Fruit fly (Drosophila melanogaster) whole organism, prepupa: ENCODE results near the gene CG13605.

Experiments
- Blimp-1 ChIP-seq: fragments of 200-800 bp; sonication (Bioruptor generic); optimal IDR thresholded peaks from 3 replicates; lab custom pipeline; 2017; ENCODE audit warnings: missing biosample characterization, missing genetic modification characterization, mild to moderate bottlenecking, moderate library complexity, missing genetic modification reagents
- CG10631 ChIP-seq: fragments of 200-800 bp; sonication (Bioruptor generic); optimal IDR thresholded peaks from 2 replicates; lab custom pipeline; 2016; ENCODE audit warnings: missing biosample characterization, missing genetic modification characterization
- CG11294 ChIP-seq: fragments of 200-800 bp; sonication (Bioruptor generic); IDR thresholded peaks from 2 replicates; pipeline ENCODE4 v1.3.6; 2022; ENCODE audit warnings: missing biosample characterization, missing genetic modification characterization
- CG11762 ChIP-seq: fragments of 200-800 bp; sonication (Bioruptor generic); optimal IDR thresholded peaks from 3 replicates; lab custom pipeline; 2016; ENCODE audit warnings: missing biosample characterization, missing genetic modification characterization; ENCODE audit not compliant: insufficient read depth
- CG15336 ChIP-seq: fragments of 200-800 bp; sonication (Bioruptor generic); IDR thresholded peaks from 2 replicates; pipeline ENCODE4 v1.3.6; 2022; ENCODE audit warnings: missing biosample characterization, missing genetic modification characterization
- CG1621 ChIP-seq: fragments of 200-800 bp; sonication (Bioruptor generic); optimal IDR thresholded peaks from 3 replicates; lab custom pipeline; 2018; ENCODE audit warnings: missing biosample characterization, mild to moderate bottlenecking, missing genetic modification characterization
- CG16779 ChIP-seq: fragments of 200-800 bp; sonication (Bioruptor generic); optimal IDR thresholded peaks from 3 replicates; lab custom pipeline; 2017; ENCODE audit warnings: missing biosample characterization, mild to moderate bottlenecking, missing genetic modification characterization
- CG31627 ChIP-seq: fragments of 200-800 bp; sonication (Bioruptor generic); optimal IDR thresholded peaks from 3 replicates; lab custom pipeline; 2016; ENCODE audit warnings: missing biosample characterization, missing genetic modification characterization
- CG32006 ChIP-seq: fragments of 200-800 bp; sonication (Bioruptor generic); optimal IDR thresholded peaks from 3 replicates; lab custom pipeline; 2017; ENCODE audit warnings: missing biosample characterization, mild to moderate bottlenecking, missing genetic modification characterization
- CG34406 ChIP-seq: fragments of 200-800 bp; sonication (Bioruptor generic); optimal IDR thresholded peaks from 3 replicates; lab custom pipeline; 2016; ENCODE audit warnings: missing biosample characterization, missing genetic modification characterization
- CG3919 ChIP-seq: fragments of 200-800 bp; sonication (Bioruptor generic); optimal IDR thresholded peaks from 3 replicates; lab custom pipeline; 2016; ENCODE audit warnings: missing biosample characterization, missing genetic modification characterization
- CG4318 ChIP-seq: fragments of 200-800 bp; sonication (Bioruptor generic); optimal IDR thresholded peaks from 3 replicates; lab custom pipeline; 2017; ENCODE audit warnings: missing biosample characterization, mild to moderate bottlenecking, missing genetic modification characterization
- CG6163 ChIP-seq: fragments of 200-800 bp; sonication (Bioruptor generic); IDR thresholded peaks from 3 replicates; pipeline ENCODE4 v1.3.6; 2022; ENCODE audit warnings: missing biosample characterization, missing genetic modification characterization
- CG6276 ChIP-seq: fragments of 200-800 bp; sonication (Bioruptor generic); optimal IDR thresholded peaks from 2 replicates; lab custom pipeline; 2017; ENCODE audit warnings: missing biosample characterization, mild to moderate bottlenecking, missing genetic modification characterization
- CG6792 ChIP-seq: fragments of 200-800 bp; sonication (Bioruptor generic); optimal IDR thresholded peaks from 3 replicates; lab custom pipeline; 2016; ENCODE audit warnings: missing biosample characterization, missing genetic modification characterization
- CG7368 ChIP-seq: fragments of 200-800 bp; sonication (Bioruptor generic); optimal IDR thresholded peaks from 3 replicates; lab custom pipeline; 2016; ENCODE audit warnings: missing biosample characterization, missing genetic modification characterization
- CG8632 ChIP-seq: fragments of 200-800 bp; sonication (Bioruptor generic); optimal IDR thresholded peaks from 3 replicates; lab custom pipeline; 2016; ENCODE audit warnings: missing biosample characterization, missing genetic modification characterization
- CG9139 ChIP-seq: fragments of 200-800 bp; sonication (Bioruptor generic); optimal IDR thresholded peaks from 3 replicates; lab custom pipeline; 2017; ENCODE audit warnings: missing biosample characterization, mild to moderate bottlenecking, missing genetic modification characterization
- Eip75B ChIP-seq: fragments of 200-800 bp; sonication (Bioruptor generic); optimal IDR thresholded peaks from 3 replicates; lab custom pipeline; 2016; ENCODE audit warnings: missing biosample characterization, missing genetic modification characterization
- Eip78C ChIP-seq: fragments of 200-800 bp; sonication (Bioruptor generic); peaks from one replicate; lab custom pipeline; 2016; ENCODE audit warnings: missing biosample characterization, missing genetic modification characterization
- Eip93F ChIP-seq: fragments of 200-800 bp; sonication (Bioruptor generic); optimal IDR thresholded peaks from 2 replicates; lab custom pipeline; 2016; ENCODE audit warnings: missing biosample characterization, mild to moderate bottlenecking, missing genetic modification characterization
- Ets21C ChIP-seq: fragments of 200-800 bp; sonication (Bioruptor generic); optimal IDR thresholded peaks from 3 replicates; lab custom pipeline; 2016; ENCODE audit warnings: missing biosample characterization, missing genetic modification characterization
- Ets96B ChIP-seq: fragments of 200-800 bp; optimal IDR thresholded peaks from 2 replicates; lab custom pipeline; 2019; ENCODE audit warnings: missing biosample characterization, mild to moderate bottlenecking, missing genetic modification characterization, moderate library complexity
- Gug ChIP-seq: fragments of 200-800 bp; sonication (Bioruptor generic); IDR thresholded peaks from 2 replicates; pipeline ENCODE4 v1.3.6; 2022; ENCODE audit warnings: missing biosample characterization, missing genetic modification characterization
- Hr38 ChIP-seq: sonication (Bioruptor generic); optimal IDR thresholded peaks from 2 replicates; lab custom pipeline; 2016; ENCODE audit warnings: missing biosample characterization, missing genetic modification characterization
- Hr39 ChIP-seq: fragments of 200-800 bp; sonication (Bioruptor generic); optimal IDR thresholded peaks from 2 replicates; lab custom pipeline; 2016; ENCODE audit warnings: missing biosample characterization, missing genetic modification characterization
- Hr4 ChIP-seq: fragments of 200-800 bp; sonication (Bioruptor generic); optimal IDR thresholded peaks from 3 replicates; lab custom pipeline; 2016; ENCODE audit warnings: missing biosample characterization, missing genetic modification characterization
- Lpt ChIP-seq: fragments of 200-800 bp; sonication (Bioruptor generic); optimal IDR thresholded peaks from 3 replicates; lab custom pipeline; 2016; ENCODE audit warnings: missing biosample characterization, missing genetic modification characterization
- OdsH ChIP-seq: fragments of 200-800 bp; sonication (Bioruptor generic); optimal IDR thresholded peaks from 3 replicates; lab custom pipeline; 2016; ENCODE audit warnings: missing biosample characterization, missing genetic modification characterization
- Smox ChIP-seq: fragments of 200-800 bp; sonication (Bioruptor generic); optimal IDR thresholded peaks from 3 replicates; lab custom pipeline; 2016; ENCODE audit warnings: missing biosample characterization, missing genetic modification characterization
- Sox102F ChIP-seq: fragments of 200-800 bp; sonication (Bioruptor generic); optimal IDR thresholded peaks from 2 replicates; lab custom pipeline; 2016; ENCODE audit warnings: missing biosample characterization, mild to moderate bottlenecking, missing genetic modification characterization
- Sox14 ChIP-seq: fragments of 200-800 bp; sonication (Bioruptor generic); optimal IDR thresholded peaks from 3 replicates; lab custom pipeline; 2016; ENCODE audit warnings: missing biosample characterization, missing genetic modification characterization
- Sox15 ChIP-seq: fragments of 200-800 bp; sonication (Bioruptor generic); optimal IDR thresholded peaks from 3 replicates; lab custom pipeline; 2016; ENCODE audit warnings: missing biosample characterization, missing genetic modification characterization
- acj6 ChIP-seq: fragments of 200-800 bp; sonication (Bioruptor generic); optimal IDR thresholded peaks from 3 replicates; lab custom pipeline; 2016; ENCODE audit warnings: missing biosample characterization, missing genetic modification characterization
- cyc ChIP-seq: fragments of 200-800 bp; sonication (Bioruptor generic); optimal IDR thresholded peaks from 3 replicates; lab custom pipeline; 2016; ENCODE audit warnings: missing biosample characterization, missing genetic modification characterization
- dac ChIP-seq: fragments of 200-800 bp; sonication (Bioruptor generic); optimal IDR thresholded peaks from 2 replicates; lab custom pipeline; 2017; ENCODE audit warnings: missing biosample characterization, mild to moderate bottlenecking, missing genetic modification characterization
- dsx ChIP-seq: fragments of 200-800 bp; optimal IDR thresholded peaks from 3 replicates; lab custom pipeline; 2019; ENCODE audit warnings: missing biosample characterization, mild to moderate bottlenecking, missing genetic modification characterization, moderate library complexity; ENCODE audit not compliant: poor library complexity, severe bottlenecking
- eg ChIP-seq: fragments of 200-800 bp; sonication (Bioruptor generic); IDR thresholded peaks from 3 replicates; pipeline ENCODE4 v1.3.6; 2022; ENCODE audit warnings: missing biosample characterization, missing genetic modification characterization
- fkh ChIP-seq: fragments of 200-800 bp; sonication (Bioruptor generic); optimal IDR thresholded peaks from 3 replicates; lab custom pipeline; 2017; ENCODE audit warnings: missing biosample characterization, mild to moderate bottlenecking, missing genetic modification characterization, moderate library complexity
- lz ChIP-seq: fragments of 200-800 bp; sonication (Bioruptor generic); optimal IDR thresholded peaks from 3 replicates; lab custom pipeline; 2016; ENCODE audit warnings: missing biosample characterization, missing genetic modification characterization
- net ChIP-seq: fragments of 200-800 bp; sonication (Bioruptor generic); optimal IDR thresholded peaks from 3 replicates; lab custom pipeline; 2016; ENCODE audit warnings: missing biosample characterization, missing genetic modification characterization
- salr ChIP-seq, 2 experiments: fragments of 200-800 bp; sonication (Bioruptor generic); optimal IDR thresholded peaks; 3 replicates each; lab custom pipeline; 2016 to 2018; ENCODE audit warnings: missing biosample characterization in 2 of 2, missing genetic modification characterization in 2 of 2, mild to moderate bottlenecking in 1 of 2
- spab ChIP-seq: fragments of 200-800 bp; sonication (Bioruptor generic); optimal IDR thresholded peaks from 2 replicates; lab custom pipeline; 2017; ENCODE audit warnings: missing biosample characterization, mild to moderate bottlenecking, missing genetic modification characterization, missing genetic modification reagents
- ss ChIP-seq, 2 experiments: fragments of 200-800 bp; sonication (Bioruptor generic); optimal IDR thresholded peaks; 2 replicates in 1 of 2; 3 replicates in 1 of 2; lab custom pipeline; 2017 to 2018; ENCODE audit warnings: mild to moderate bottlenecking in 2 of 2, missing biosample characterization in 2 of 2, missing genetic modification characterization in 2 of 2, moderate library complexity in 1 of 2
- svp ChIP-seq: fragments of 200-800 bp; sonication (Bioruptor generic); peaks from one replicate; lab custom pipeline; 2016; ENCODE audit warnings: missing biosample characterization, missing genetic modification characterization
- topi ChIP-seq: fragments of 200-800 bp; sonication (Bioruptor generic); optimal IDR thresholded peaks from 3 replicates; lab custom pipeline; 2016; ENCODE audit warnings: missing biosample characterization, missing genetic modification characterization

The CG13605 gene

DNA sequence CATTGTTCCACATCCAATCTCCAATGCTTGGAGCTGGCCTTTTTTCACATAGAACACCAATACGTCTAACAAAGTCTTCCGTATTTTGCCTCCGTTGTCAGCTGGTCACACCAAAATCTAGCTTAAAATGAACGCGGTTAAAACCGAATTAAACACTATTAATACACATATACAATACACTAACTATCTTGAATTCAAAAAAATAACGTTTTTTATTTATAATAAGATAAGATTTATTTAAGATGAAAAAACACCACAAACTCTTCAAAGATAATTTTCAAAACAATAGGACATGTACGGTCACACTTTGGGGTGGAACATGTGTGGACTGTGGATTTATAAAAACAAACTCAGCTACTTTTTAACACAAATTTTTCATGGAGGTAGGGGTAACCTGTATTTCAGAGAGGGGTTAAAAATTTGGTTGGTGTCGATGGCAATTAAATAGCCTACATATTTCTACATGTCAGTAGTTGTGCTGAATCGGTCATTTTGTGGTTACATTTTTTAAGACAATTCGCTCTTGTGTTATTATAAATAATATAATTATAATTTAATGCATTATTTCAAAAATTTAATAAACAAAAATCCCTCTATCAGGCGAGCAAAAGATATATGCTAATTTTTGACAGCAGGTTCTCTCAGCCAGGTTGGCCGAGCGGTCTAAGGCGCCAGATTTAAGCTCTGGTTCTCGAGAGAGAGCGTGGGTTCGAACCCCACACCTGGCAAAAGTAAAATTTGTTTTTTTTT, at the start of gene CG13605 (continued):
- TF ChIP-seq CG6163 (GFP tag; lab: Robert Waterston, UW) (peak; percentile 60; the same call in 2 of the 3 replicates), CG32006 (GFP tag; lab: Kevin White, UChicago) (peak; percentile 66), CG10631 (peak; percentile 55), CG7368 (peak; percentile 57), CG6792 (GFP tag; lab: Kevin White, UChicago) (peak; percentile 56), Blimp-1 (GFP tag; lab: Kevin White, UChicago) (peak; percentile 18), Eip78C (GFP tag; lab: Kevin White, UChicago) (peak; percentile 91), fkh (GFP tag; lab: Kevin White, UChicago) (peak; percentile 6), Eip93F (GFP tag; lab: Kevin White, UChicago) (peak; percentile 60), CG11294 (GFP tag; lab: Robert Waterston, UW) (peak; percentile 62)

DNA sequence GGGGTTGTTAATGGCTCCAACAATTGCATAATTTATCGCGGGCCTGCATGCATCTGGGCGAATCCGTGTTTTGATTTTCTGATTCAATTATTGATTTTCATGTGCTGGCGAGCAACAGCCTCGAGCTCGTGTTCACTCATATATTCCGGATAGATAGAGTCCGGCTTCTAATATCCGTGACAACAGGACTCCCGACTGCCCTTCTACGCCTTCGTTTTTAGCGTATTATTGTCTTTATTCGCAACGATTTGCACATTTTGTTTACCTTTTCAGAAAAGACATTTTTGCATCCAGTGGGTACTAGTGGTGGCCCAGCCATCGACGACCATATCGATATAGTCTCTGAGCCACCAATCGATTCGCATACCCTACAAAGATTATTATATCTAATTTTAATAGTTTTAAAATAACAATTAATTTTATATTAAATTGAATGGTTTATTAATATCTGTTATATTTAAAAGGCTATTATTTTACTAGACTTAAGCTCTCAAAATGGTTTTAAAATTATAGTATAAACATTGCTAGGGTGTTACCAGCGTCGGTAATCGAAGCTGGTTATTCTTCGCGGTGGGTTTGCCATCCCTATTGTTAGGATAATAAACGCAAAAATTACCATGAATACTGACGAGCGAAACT, 49.1 kb upstream of the CG13605 start, which contains the start of the genes Myo95E and TBC1d7:
TSS of gene Myo95E (minus strand) at position 326 of the 639 bp plus-strand sequence.
TSS of gene TBC1d7 (plus strand) at position 555 of the 639 bp plus-strand sequence.
- peak; percentile 90 for TF ChIP-seq CG3919 (GFP tag; lab: Kevin White, UChicago)
- TF ChIP-seq Eip75B = no peak
- TF ChIP-seq CG15336 = peak; percentile 92
- peak; percentile 87 for TF ChIP-seq lz (GFP tag; lab: Kevin White, UChicago)
- TF ChIP-seq OdsH (GFP tag; lab: Kevin White, UChicago) = peak; percentile 92
- peak; percentile 82 for TF ChIP-seq Lpt (GFP tag; lab: Kevin White, UChicago)
- peak in 1 of 2 experiments; percentile 86 for TF ChIP-seq ss (GFP tag; optimal IDR thresholded peaks at IDR 0.05; lab: Kevin White, UChicago)
- peak; percentile 88 for TF ChIP-seq CG8632 (GFP tag; lab: Kevin White, UChicago)
- TF ChIP-seq Ets96B (tag; lab: Kevin White, UChicago) = peak; percentile 93
- peak; percentile 85 for TF ChIP-seq Hr4 (GFP tag; lab: Kevin White, UChicago)
- no peak for TF ChIP-seq Blimp-1 (GFP tag; lab: Kevin White, UChicago)
- peak; percentile 73 for TF ChIP-seq Eip93F (GFP tag; lab: Kevin White, UChicago)
- peak; percentile 84 for TF ChIP-seq net (GFP tag; lab: Kevin White, UChicago)
- TF ChIP-seq eg (GFP tag; lab: Robert Waterston, UW) = peak; percentile 97
- no peak for TF ChIP-seq Smox (GFP tag; lab: Kevin White, UChicago)
- TF ChIP-seq CG9139 (GFP tag; lab: Kevin White, UChicago) = peak; percentile 67
- peak; percentile 92 for TF ChIP-seq dsx (GFP tag; lab: Kevin White, UChicago)
- no peak for TF ChIP-seq Sox102F
- TF ChIP-seq CG10631 = peak; percentile 92
- peak; percentile 72 for TF ChIP-seq Hr39 (GFP tag; lab: Kevin White, UChicago)
- no peak for TF ChIP-seq svp
- TF ChIP-seq cyc (GFP tag; lab: Kevin White, UChicago) = peak; percentile 83
- peak; percentile 80 for TF ChIP-seq Sox15 (GFP tag; lab: Kevin White, UChicago)
- no peak for TF ChIP-seq spab (GFP tag; lab: Kevin White, UChicago)
- TF ChIP-seq acj6 (GFP tag; lab: Kevin White, UChicago) = peak; percentile 89
- TF ChIP-seq dac = peak; percentile 79
- TF ChIP-seq CG6163 (GFP tag; lab: Robert Waterston, UW) = peak; percentile 93
- peak; percentile 87 for TF ChIP-seq topi (GFP tag; lab: Kevin White, UChicago)
- TF ChIP-seq CG7368 = peak; percentile 81
- peak; percentile 94 for TF ChIP-seq CG11294 (GFP tag; lab: Robert Waterston, UW)
- peak; percentile 89 for TF ChIP-seq Gug (GFP tag; lab: Robert Waterston, UW)
- TF ChIP-seq CG4318 (GFP tag; lab: Kevin White, UChicago) = peak; percentile 80
- peak; percentile 70 for TF ChIP-seq Ets21C
- TF ChIP-seq CG16779 (tag; lab: Kevin White, UChicago) = peak; percentile 74
- no peak for TF ChIP-seq CG1621
- peak in 1 of 2 experiments; percentile 80 for TF ChIP-seq salr (GFP tag; optimal IDR thresholded peaks at IDR 0.05; lab: Kevin White, UChicago)
- no peak for TF ChIP-seq Sox14 (GFP tag; lab: Kevin White, UChicago)
- peak; percentile 76 for TF ChIP-seq CG31627 (GFP tag; lab: Kevin White, UChicago)
- no peak for TF ChIP-seq CG6276 (GFP tag; lab: Kevin White, UChicago)
- peak; percentile 86 for TF ChIP-seq CG6792 (GFP tag; lab: Kevin White, UChicago)
- peak; percentile 75 for TF ChIP-seq CG11762 (GFP tag; lab: Kevin White, UChicago)
- peak; percentile 92 for TF ChIP-seq CG34406 (GFP tag; lab: Kevin White, UChicago)
- TF ChIP-seq Hr38 (GFP tag; lab: Kevin White, UChicago) = no peak
